Fruit fly (Drosophila melanogaster) whole organism, embryonic: ENCODE results near the gene Usp1.

Source experiments
- ATbp ChIP-seq: fragments of 200-800 bp; sonication (Bioruptor generic); optimal IDR thresholded peaks from 2 replicates; lab custom pipeline; 2017; ENCODE audit warnings: missing biosample characterization, mild to moderate bottlenecking, missing genetic modification characterization, missing genetic modification reagents
- Abd-B ChIP-seq: fragments of 200-800 bp; sonication (Bioruptor generic); optimal IDR thresholded peaks from 2 replicates; lab custom pipeline; 2018; ENCODE audit warnings: missing biosample characterization, mild to moderate bottlenecking, missing genetic modification characterization, moderate library complexity
- Atf-2 ChIP-seq: fragments of 200-800 bp; sonication (Bioruptor generic); optimal IDR thresholded peaks from 2 replicates; lab custom pipeline; 2016; ENCODE audit warnings: missing biosample characterization, missing genetic modification characterization
- CG10321 ChIP-seq: fragments of 200-800 bp; sonication (Bioruptor generic); IDR thresholded peaks from 2 replicates; pipeline ENCODE4 v1.3.6; 2022; ENCODE audit warnings: missing biosample characterization, missing genetic modification characterization
- CG10565 ChIP-seq: fragments of 200-800 bp; sonication (Bioruptor generic); optimal IDR thresholded peaks from 3 replicates; lab custom pipeline; 2016; ENCODE audit warnings: missing biosample characterization, mild to moderate bottlenecking, missing genetic modification characterization
- CG11695 ChIP-seq: fragments of 200-800 bp; sonication (Bioruptor generic); IDR thresholded peaks from 3 replicates; pipeline ENCODE4 v1.3.6; 2022; ENCODE audit warnings: missing biosample characterization, missing genetic modification characterization
- CG12155 ChIP-seq: fragments of 200-800 bp; sonication (Bioruptor generic); optimal IDR thresholded peaks from 3 replicates; lab custom pipeline; 2016; ENCODE audit warnings: missing biosample characterization, missing genetic modification characterization
- CG12659 ChIP-seq: fragments of 200-800 bp; sonication (Bioruptor generic); optimal IDR thresholded peaks from 3 replicates; lab custom pipeline; 2017; ENCODE audit warnings: mild to moderate bottlenecking, missing biosample characterization, missing genetic modification reagents, missing genetic modification characterization
- CG13287 ChIP-seq: fragments of 200-800 bp; sonication (Bioruptor generic); IDR thresholded peaks from 2 replicates; pipeline ENCODE4 v1.3.6; 2022; ENCODE audit warnings: missing biosample characterization, missing genetic modification characterization; ENCODE audit not compliant: partially characterized antibody
- CG13775 ChIP-seq: fragments of 200-800 bp; sonication (Bioruptor generic); optimal IDR thresholded peaks from 3 replicates; lab custom pipeline; 2017; ENCODE audit warnings: missing biosample characterization, mild to moderate bottlenecking, missing genetic modification characterization
- CG16815 ChIP-seq: fragments of 200-800 bp; sonication (Bioruptor generic); optimal IDR thresholded peaks from 3 replicates; lab custom pipeline; 2017; ENCODE audit warnings: missing biosample characterization, mild to moderate bottlenecking, missing genetic modification characterization
- CG16863 ChIP-seq: fragments of 200-800 bp; sonication (Bioruptor generic); optimal IDR thresholded peaks from 3 replicates; lab custom pipeline; 2016; ENCODE audit warnings: missing biosample characterization, missing genetic modification characterization
- CG2120 ChIP-seq: fragments of 200-800 bp; sonication (Bioruptor generic); optimal IDR thresholded peaks from 3 replicates; lab custom pipeline; 2016; ENCODE audit warnings: missing biosample characterization, missing genetic modification characterization
- CG2129 ChIP-seq: fragments of 200-800 bp; sonication (Bioruptor generic); IDR thresholded peaks from 2 replicates; pipeline ENCODE4 v1.3.6; 2022; ENCODE audit warnings: missing biosample characterization, missing genetic modification characterization; ENCODE audit not compliant: partially characterized antibody
- CG30020 ChIP-seq: fragments of 200-800 bp; optimal IDR thresholded peaks from 2 replicates; lab custom pipeline; 2019; ENCODE audit warnings: missing biosample characterization, mild to moderate bottlenecking, missing genetic modification characterization, moderate library complexity
- CG31224 ChIP-seq: fragments of 200-800 bp; sonication (Bioruptor generic); IDR thresholded peaks from 2 replicates; pipeline ENCODE4 v1.3.6; 2022; ENCODE audit warnings: missing biosample characterization, missing genetic modification characterization
- CG3281 ChIP-seq: fragments of 200-800 bp; sonication (Bioruptor generic); optimal IDR thresholded peaks from 3 replicates; lab custom pipeline; 2017; ENCODE audit warnings: missing biosample characterization, mild to moderate bottlenecking, missing genetic modification characterization
- CG42726 ChIP-seq: fragments of 200-800 bp; sonication (Bioruptor generic); IDR thresholded peaks from 2 replicates; pipeline ENCODE4 v1.3.6; 2022; ENCODE audit warnings: missing biosample characterization, missing genetic modification characterization; ENCODE audit not compliant: partially characterized antibody
- CG4707 ChIP-seq: fragments of 200-800 bp; sonication (Bioruptor generic); optimal IDR thresholded peaks from 2 replicates; lab custom pipeline; 2018; ENCODE audit warnings: missing biosample characterization, mild to moderate bottlenecking, missing genetic modification characterization, moderate library complexity
- CG5180 ChIP-seq: fragments of 200-800 bp; sonication (Bioruptor generic); optimal IDR thresholded peaks from 3 replicates; lab custom pipeline; 2017; ENCODE audit warnings: missing biosample characterization, missing genetic modification characterization, mild to moderate bottlenecking, moderate library complexity, missing genetic modification reagents
- CG6654 ChIP-seq: fragments of 200-800 bp; sonication (Bioruptor generic); optimal IDR thresholded peaks from 2 replicates; lab custom pipeline; 2017; ENCODE audit warnings: missing biosample characterization, mild to moderate bottlenecking, missing genetic modification characterization
- CG7963 ChIP-seq: fragments of 200-800 bp; sonication (Bioruptor generic); IDR thresholded peaks from 3 replicates; pipeline ENCODE4 v1.3.6; 2022; ENCODE audit warnings: missing biosample characterization, missing genetic modification characterization; ENCODE audit not compliant: partially characterized antibody
- CG8478 ChIP-seq: fragments of >200 bp; optimal IDR thresholded peaks from 2 replicates; lab custom pipeline; 2018
- D ChIP-seq, 2 experiments: fragments of 200-800 bp in 1 of 2; fragments of >200 bp in 1 of 2; sonication (Bioruptor generic) in 1 of 2; optimal IDR thresholded peaks; 2 replicates in 1 of 2; 3 replicates in 1 of 2; lab custom pipeline; 2017; ENCODE audit warnings: mild to moderate bottlenecking in 1 of 2, missing biosample characterization in 1 of 2, missing genetic modification characterization in 1 of 2, missing genetic modification reagents in 1 of 2
- Dip3 ChIP-seq: fragments of 200-800 bp; sonication (Bioruptor generic); optimal IDR thresholded peaks from 3 replicates; lab custom pipeline; 2016; ENCODE audit warnings: missing biosample characterization, missing genetic modification characterization
- Kr ChIP-seq: fragments of 200-800 bp; sonication (Bioruptor generic); optimal IDR thresholded peaks from 2 replicates; lab custom pipeline; 2017; ENCODE audit warnings: missing biosample characterization, mild to moderate bottlenecking, missing genetic modification characterization
- MTF-1 ChIP-seq: fragments of 200-800 bp; sonication (Bioruptor generic); optimal IDR thresholded peaks from 2 replicates; lab custom pipeline; 2018; ENCODE audit warnings: missing biosample characterization, mild to moderate bottlenecking, missing genetic modification characterization, borderline replicate concordance
- Med ChIP-seq: fragments of 200-800 bp; sonication (Bioruptor generic); peaks from one replicate; lab custom pipeline; 2016; ENCODE audit warnings: missing biosample characterization, missing genetic modification characterization, mild to moderate bottlenecking, inconsistent platforms, moderate library complexity
- Meics ChIP-seq: fragments of 200-800 bp; sonication (Bioruptor generic); optimal IDR thresholded peaks from 2 replicates; lab custom pipeline; 2017; ENCODE audit warnings: missing biosample characterization, mild to moderate bottlenecking, missing genetic modification characterization
- Rx ChIP-seq: fragments of 200-800 bp; sonication (Bioruptor generic); IDR thresholded peaks from 2 replicates; pipeline ENCODE4 v1.3.6; 2022; ENCODE audit warnings: missing biosample characterization, missing genetic modification characterization
- ab ChIP-seq: fragments of 200-800 bp; sonication (Bioruptor generic); optimal IDR thresholded peaks from 2 replicates; lab custom pipeline; 2016; ENCODE audit warnings: missing biosample characterization, missing genetic modification characterization
- amos ChIP-seq: fragments of 200-800 bp; sonication (Bioruptor generic); IDR thresholded peaks from 2 replicates; pipeline ENCODE4 v1.3.6; 2022; ENCODE audit warnings: missing biosample characterization, missing genetic modification characterization; ENCODE audit not compliant: partially characterized antibody
- cas ChIP-seq: fragments of 200-800 bp; sonication (Bioruptor generic); IDR thresholded peaks from 2 replicates; pipeline ENCODE4 v1.3.6; 2022; ENCODE audit warnings: missing biosample characterization, missing genetic modification characterization
- chinmo ChIP-seq: fragments of 200-800 bp; sonication (Bioruptor generic); IDR thresholded peaks from 4 replicates; pipeline ENCODE4 v1.3.6; 2022; ENCODE audit warnings: missing biosample characterization, missing genetic modification characterization; ENCODE audit not compliant: partially characterized antibody
- da ChIP-seq: fragments of 200-800 bp; sonication (Bioruptor generic); optimal IDR thresholded peaks from 2 replicates; lab custom pipeline; 2016; ENCODE audit warnings: missing biosample characterization, missing genetic modification characterization
- disco-r ChIP-seq: fragments of 200-800 bp; sonication (Bioruptor generic); optimal IDR thresholded peaks from 2 replicates; lab custom pipeline; 2016; ENCODE audit warnings: missing biosample characterization, missing genetic modification characterization
- dpn ChIP-seq, 2 experiments: fragments of 200-800 bp; sonication (Bioruptor generic); optimal IDR thresholded peaks; 3 replicates each; lab custom pipeline; 2016; ENCODE audit warnings: missing biosample characterization in 2 of 2, missing genetic modification characterization in 2 of 2
- esg ChIP-seq: fragments of 200-800 bp; sonication (Bioruptor generic); conservative IDR thresholded peaks from 2 replicates; pipeline ENCODE4 v1.3.6; 2022; ENCODE audit warnings: missing biosample characterization, missing genetic modification characterization
- gem ChIP-seq: fragments of 200-800 bp; sonication (Bioruptor generic); optimal IDR thresholded peaks from 2 replicates; lab custom pipeline; 2019; ENCODE audit warnings: missing biosample characterization, mild to moderate bottlenecking, missing genetic modification characterization, moderate library complexity
- gfzf ChIP-seq: fragments of 200-800 bp; sonication (Bioruptor generic); optimal IDR thresholded peaks from 2 replicates; lab custom pipeline; 2016; ENCODE audit warnings: missing biosample characterization, mild to moderate bottlenecking, missing genetic modification characterization, moderate library complexity
- her ChIP-seq: fragments of 200-800 bp; sonication (Bioruptor generic); optimal IDR thresholded peaks from 2 replicates; lab custom pipeline; 2016; ENCODE audit warnings: missing biosample characterization, missing genetic modification characterization
- knrl ChIP-seq: fragments of 200-800 bp; sonication (Bioruptor generic); IDR thresholded peaks from 3 replicates; pipeline ENCODE4 v1.3.6; 2022; ENCODE audit warnings: missing biosample characterization, missing genetic modification characterization; ENCODE audit not compliant: partially characterized antibody
- nom ChIP-seq: fragments of 200-800 bp; sonication (Bioruptor generic); optimal IDR thresholded peaks from 2 replicates; lab custom pipeline; 2017; ENCODE audit warnings: missing biosample characterization, missing genetic modification characterization, mild to moderate bottlenecking, moderate library complexity, missing genetic modification reagents
- prd ChIP-seq, 3 experiments: fragments of >200 bp in 2 of 3; fragments of 200-800 bp in 1 of 3; sonication (Bioruptor generic) in 1 of 3; optimal IDR thresholded peaks in 2 of 3; IDR thresholded peaks in 1 of 3; 2 replicates in 2 of 3; 3 replicates in 1 of 3; pipeline versions ENCODE4 v1.3.6 to Lab custom; 2017 to 2022; ENCODE audit warnings: missing biosample characterization in 1 of 3, missing genetic modification characterization in 1 of 3
- repo ChIP-seq: fragments of 200-800 bp; sonication (Bioruptor generic); optimal IDR thresholded peaks from 2 replicates; lab custom pipeline; 2016; ENCODE audit warnings: missing biosample characterization, missing genetic modification characterization
- ssp ChIP-seq: fragments of 200-800 bp; sonication (Bioruptor generic); IDR thresholded peaks from 2 replicates; pipeline ENCODE4 v1.3.6; 2022; ENCODE audit warnings: missing biosample characterization, missing genetic modification characterization
- wek ChIP-seq: fragments of 200-800 bp; sonication (Bioruptor generic); optimal IDR thresholded peaks from 3 replicates; lab custom pipeline; 2018; ENCODE audit warnings: missing biosample characterization, mild to moderate bottlenecking, missing genetic modification characterization, moderate library complexity
- zen ChIP-seq: fragments of 200-800 bp; sonication (Bioruptor generic); optimal IDR thresholded peaks from 3 replicates; lab custom pipeline; 2018; ENCODE audit warnings: missing biosample characterization, mild to moderate bottlenecking, missing genetic modification characterization, moderate library complexity

Usp1 gene

dm6 chr3R:29228745-29229448, at the start of gene Usp1 (continued):
- TF ChIP-seq ab (GFP tag; lab: Kevin White, UChicago) (no peak), CG2120 (GFP tag; lab: Kevin White, UChicago) (no peak), repo (GFP tag; lab: Kevin White, UChicago) (no peak), CG12155 (GFP tag; lab: Kevin White, UChicago) (peak; percentile 99), CG7963 (peak; percentile 97), da (GFP tag; lab: Kevin White, UChicago) (no peak), Abd-B (no peak), ssp (no peak), CG12659 (GFP tag; lab: Kevin White, UChicago) (peak; percentile 66), ATbp (GFP tag; lab: Kevin White, UChicago) (no peak), Kr (GFP tag; lab: Kevin White, UChicago) (no peak), CG16815 (GFP tag; lab: Kevin White, UChicago) (no peak), Med (GFP tag; lab: Kevin White, UChicago) (peak; percentile 83), CG5180 (GFP tag; lab: Kevin White, UChicago) (no peak), D (optimal IDR thresholded peaks at IDR 0.05; lab: Kevin White, UChicago) (peak; percentile 73), D (GFP tag; optimal IDR thresholded peaks at IDR 0.05; lab: Kevin White, UChicago) (no peak), CG3281 (no peak), CG11695 (GFP tag; lab: Robert Waterston, UW) (no peak), Dip3 (GFP tag; lab: Kevin White, UChicago) (no peak), CG8478 (lab: Kevin White, UChicago) (peak; percentile 87), CG16863 (GFP tag; lab: Kevin White, UChicago) (no peak), CG13287 (GFP tag; lab: Robert Waterston, UW) (peak; percentile 96), gem (tag; lab: Kevin White, UChicago) (no peak), MTF-1 (GFP tag; lab: Kevin White, UChicago) (no peak), disco-r (GFP tag; lab: Kevin White, UChicago) (no peak), Meics (GFP tag; lab: Kevin White, UChicago) (no peak), wek (GFP tag; lab: Kevin White, UChicago) (no peak), CG4707 (GFP tag; lab: Kevin White, UChicago) (no peak), gfzf (GFP tag; lab: Kevin White, UChicago) (peak; percentile 27), CG42726 (peak; percentile 95), prd (optimal IDR thresholded peaks at IDR 0.05; lab: Kevin White, UChicago) (no peak), prd (GFP tag; IDR thresholded peaks at IDR 0.05; lab: Robert Waterston, UW) (no peak), CG31224 (no peak), esg (GFP tag; lab: Robert Waterston, UW) (no peak), nom (GFP tag; lab: Kevin White, UChicago) (no peak), CG6654 (GFP tag; lab: Kevin White, UChicago) (no peak), CG13775 (GFP tag; lab: Kevin White, UChicago) (no peak), chinmo (GFP tag; lab: Robert Waterston, UW) (peak; percentile 91; the same call in 2 of the 4 replicates), cas (GFP tag; lab: Robert Waterston, UW) (no peak), amos (GFP tag; lab: Robert Waterston, UW) (peak; percentile 96), her (no peak), Rx (GFP tag; lab: Robert Waterston, UW) (no peak), zen (tag; lab: Kevin White, UChicago) (peak; percentile 47), CG30020 (no peak), knrl (GFP tag; lab: Robert Waterston, UW) (peak; percentile 94), dpn (GFP tag; optimal IDR thresholded peaks at IDR 0.05; lab: Kevin White, UChicago) (peak in 1 of 2 experiments; percentile 15), CG10321 (GFP tag; lab: Robert Waterston, UW) (no peak), Atf-2 (GFP tag; lab: Kevin White, UChicago) (no peak), CG2129 (GFP tag; lab: Robert Waterston, UW) (peak; percentile 78), CG10565 (GFP tag; lab: Kevin White, UChicago) (no peak)
